Worm (Caenorhabditis elegans) whole organism, young adult: ENCODE results near the gene K09C8.2.
A peak's percentile ranks its signal among the peaks of the same experiment; 100 is the strongest.

Experiments used
- B0261.1 ChIP-seq: sonication (generic microtip); optimal IDR thresholded peaks from 2 replicates; lab custom pipeline; 2016; ENCODE audit warnings: mild to moderate bottlenecking, missing genetic modification characterization, moderate library complexity, missing compliant biosample characterization
- C06A6.2 ChIP-seq: fragments of 200-800 bp; sonication (Bioruptor generic); conservative IDR thresholded peaks from 2 replicates; pipeline ENCODE4 v1.3.6; 2022; ENCODE audit warnings: missing genetic modification characterization, missing compliant biosample characterization
- F39B2.1 ChIP-seq: fragments of 200-800 bp; sonication (Bioruptor generic); IDR thresholded peaks from 2 replicates; pipeline ENCODE4 v1.3.6; 2022; ENCODE audit warnings: missing genetic modification reagents, missing genetic modification characterization, missing compliant biosample characterization
- F55B11.4 ChIP-seq: sonication (generic microtip); optimal IDR thresholded peaks from 2 replicates; lab custom pipeline; 2016; ENCODE audit warnings: missing compliant biosample characterization, missing genetic modification characterization, borderline replicate concordance; ENCODE audit not compliant: insufficient read depth
- K11D2.4 ChIP-seq: fragments of 200-800 bp; sonication (Bioruptor generic); IDR thresholded peaks from 2 replicates; pipeline ENCODE4 v1.3.6; 2022; ENCODE audit warnings: missing genetic modification reagents, missing genetic modification characterization, missing compliant biosample characterization
- ZK185.1 ChIP-seq: sonication (generic microtip); optimal IDR thresholded peaks from 2 replicates; lab custom pipeline; 2016; ENCODE audit warnings: mild to moderate bottlenecking, missing genetic modification characterization, missing compliant biosample characterization; ENCODE audit not compliant: poor library complexity, severe bottlenecking
- aptf-2 ChIP-seq: fragments of 200-800 bp; sonication (Bioruptor generic); conservative IDR thresholded peaks from 2 replicates; pipeline ENCODE4 v1.3.6; 2022; ENCODE audit warnings: missing genetic modification reagents, missing genetic modification characterization, missing compliant biosample characterization
- attf-3 ChIP-seq: fragments of 200-800 bp; sonication (Bioruptor generic); conservative IDR thresholded peaks from 2 replicates; pipeline ENCODE4 v1.3.6; 2022; ENCODE audit warnings: missing genetic modification reagents, missing genetic modification characterization, missing compliant biosample characterization
- ceh-27 ChIP-seq: fragments of 200-800 bp; sonication (Bioruptor generic); optimal IDR thresholded peaks from 2 replicates; lab custom pipeline; 2018; ENCODE audit warnings: mild to moderate bottlenecking, missing genetic modification characterization, moderate library complexity, missing compliant biosample characterization
- ceh-40 ChIP-seq: fragments of 200-800 bp; sonication (Bioruptor generic); IDR thresholded peaks from 2 replicates; pipeline ENCODE4 v1.3.6; 2022; ENCODE audit warnings: missing genetic modification characterization, missing compliant biosample characterization
- ceh-58 ChIP-seq: fragments of 200-800 bp; sonication (Bioruptor generic); IDR thresholded peaks from 2 replicates; pipeline ENCODE4 v1.3.6; 2022; ENCODE audit warnings: missing genetic modification characterization, missing compliant biosample characterization
- dox-1 ChIP-seq: fragments of 200-800 bp; sonication (Bioruptor generic); IDR thresholded peaks from 2 replicates; pipeline ENCODE4 v1.3.6; 2022; ENCODE audit warnings: missing genetic modification reagents, missing genetic modification characterization, missing compliant biosample characterization
- egrh-3 ChIP-seq: fragments of 200-800 bp; sonication (Bioruptor generic); IDR thresholded peaks from 2 replicates; pipeline ENCODE4 v1.3.6; 2022; ENCODE audit warnings: missing genetic modification reagents, missing genetic modification characterization, missing compliant biosample characterization
- hrde-1 ChIP-seq: sonication (generic microtip); optimal IDR thresholded peaks from 2 replicates; lab custom pipeline; 2016; ENCODE audit warnings: missing genetic modification characterization, mild to moderate bottlenecking, missing compliant biosample characterization, moderate library complexity, missing genotype, missing genetic modification reagents, borderline replicate concordance
- let-607 ChIP-seq, 2 experiments: fragments of 200-800 bp in 1 of 2; sonication (Bioruptor generic) in 1 of 2; sonication (generic microtip) in 1 of 2; optimal IDR thresholded peaks; 2 replicates each; lab custom pipeline; 2016 to 2018; ENCODE audit warnings: mild to moderate bottlenecking in 2 of 2, missing compliant biosample characterization in 2 of 2, missing genetic modification characterization in 2 of 2, moderate library complexity in 2 of 2, missing genotype in 1 of 2
- lin-26 ChIP-seq: fragments of 200-800 bp; sonication (Bioruptor generic); IDR thresholded peaks from 2 replicates; pipeline ENCODE4 v1.3.6; 2022; ENCODE audit warnings: missing genetic modification reagents, missing genetic modification characterization, missing compliant biosample characterization
- lir-1 ChIP-seq: fragments of 200-800 bp; sonication (Bioruptor generic); conservative IDR thresholded peaks from 2 replicates; pipeline ENCODE4 v1.3.6; 2022; ENCODE audit warnings: missing genetic modification reagents, missing genetic modification characterization, missing compliant biosample characterization
- lsl-1 ChIP-seq: fragments of 200-800 bp; sonication (Bioruptor generic); optimal IDR thresholded peaks from 2 replicates; lab custom pipeline; 2018; ENCODE audit warnings: mild to moderate bottlenecking, missing genetic modification characterization, moderate library complexity, missing compliant biosample characterization
- mel-28 ChIP-seq: sonication (generic microtip); optimal IDR thresholded peaks from 2 replicates; lab custom pipeline; 2016; ENCODE audit warnings: borderline replicate concordance, mild to moderate bottlenecking, missing genetic modification characterization, missing compliant biosample characterization
- mes-4 ChIP-seq: sonication (generic microtip); optimal IDR thresholded peaks from 2 replicates; lab custom pipeline; 2016; ENCODE audit warnings: missing genotype, missing genetic modification characterization, missing compliant biosample characterization
- nhr-179 ChIP-seq: sonication (generic microtip); optimal IDR thresholded peaks from 2 replicates; lab custom pipeline; 2016; ENCODE audit warnings: mild to moderate bottlenecking, missing genetic modification characterization, missing compliant biosample characterization
- nhr-27 ChIP-seq: fragments of 200-800 bp; sonication (Bioruptor generic); optimal IDR thresholded peaks from 2 replicates; lab custom pipeline; 2018; ENCODE audit warnings: mild to moderate bottlenecking, missing genetic modification characterization, moderate library complexity, missing compliant biosample characterization
- nhr-90 ChIP-seq: sonication (generic microtip); optimal IDR thresholded peaks from 2 replicates; lab custom pipeline; 2016; ENCODE audit warnings: missing genotype, mild to moderate bottlenecking, missing genetic modification characterization, missing compliant biosample characterization
- rec-8 ChIP-seq, 2 experiments: sonication (generic microtip); optimal IDR thresholded peaks; 2 replicates each; lab custom pipeline; 2016; ENCODE audit warnings: mild to moderate bottlenecking in 2 of 2, missing genetic modification characterization in 2 of 2, missing genetic modification reagents in 2 of 2, missing genotype in 2 of 2, missing biosample characterization in 1 of 2, missing compliant biosample characterization in 1 of 2, moderate library complexity in 1 of 2
- repo-1 ChIP-seq: sonication (generic microtip); optimal IDR thresholded peaks from 2 replicates; lab custom pipeline; 2017; ENCODE audit warnings: mild to moderate bottlenecking, missing genetic modification characterization, missing compliant biosample characterization
- sea-2 ChIP-seq: fragments of 200-800 bp; sonication (Bioruptor generic); IDR thresholded peaks from 2 replicates; pipeline ENCODE4 v1.3.6; 2022; ENCODE audit warnings: missing genetic modification characterization, missing compliant biosample characterization
- snpc-1.3 ChIP-seq: sonication (generic microtip); optimal IDR thresholded peaks from 2 replicates; lab custom pipeline; 2017; ENCODE audit warnings: missing genetic modification characterization, mild to moderate bottlenecking, missing compliant biosample characterization, antibody characterized with exemption, moderate library complexity, missing genotype, missing genetic modification reagents; ENCODE audit not compliant: insufficient read depth
- tbx-9 ChIP-seq: sonication (generic microtip); optimal IDR thresholded peaks from 2 replicates; lab custom pipeline; 2016; ENCODE audit warnings: borderline replicate concordance, missing genetic modification characterization, inconsistent platforms, missing compliant biosample characterization
- unc-62 ChIP-seq: fragments of 150-350 bp; optimal IDR thresholded peaks from 2 replicates; lab custom pipeline; 2014; ENCODE audit warnings: missing biosample characterization, missing genetic modification reagents, missing genetic modification characterization
- xnd-1 ChIP-seq: sonication (generic microtip); optimal IDR thresholded peaks from 2 replicates; lab custom pipeline; 2016; ENCODE audit warnings: missing genotype, missing genetic modification reagents, missing genetic modification characterization, missing compliant biosample characterization
- zfh-2 ChIP-seq: fragments of 200-800 bp; sonication (Bioruptor generic); conservative IDR thresholded peaks from 2 replicates; pipeline ENCODE4 v1.3.6; 2022; ENCODE audit warnings: missing genetic modification reagents, missing genetic modification characterization, missing compliant biosample characterization
- zim-3 ChIP-seq: sonication (generic microtip); optimal IDR thresholded peaks from 2 replicates; lab custom pipeline; 2017; ENCODE audit warnings: mild to moderate bottlenecking, missing genetic modification characterization, moderate library complexity, missing compliant biosample characterization
- ztf-22 ChIP-seq: fragments of 200-800 bp; sonication (Bioruptor generic); optimal IDR thresholded peaks from 2 replicates; lab custom pipeline; 2018; ENCODE audit warnings: mild to moderate bottlenecking, missing genetic modification characterization, moderate library complexity, missing compliant biosample characterization

The K09C8.2 gene

DNA sequence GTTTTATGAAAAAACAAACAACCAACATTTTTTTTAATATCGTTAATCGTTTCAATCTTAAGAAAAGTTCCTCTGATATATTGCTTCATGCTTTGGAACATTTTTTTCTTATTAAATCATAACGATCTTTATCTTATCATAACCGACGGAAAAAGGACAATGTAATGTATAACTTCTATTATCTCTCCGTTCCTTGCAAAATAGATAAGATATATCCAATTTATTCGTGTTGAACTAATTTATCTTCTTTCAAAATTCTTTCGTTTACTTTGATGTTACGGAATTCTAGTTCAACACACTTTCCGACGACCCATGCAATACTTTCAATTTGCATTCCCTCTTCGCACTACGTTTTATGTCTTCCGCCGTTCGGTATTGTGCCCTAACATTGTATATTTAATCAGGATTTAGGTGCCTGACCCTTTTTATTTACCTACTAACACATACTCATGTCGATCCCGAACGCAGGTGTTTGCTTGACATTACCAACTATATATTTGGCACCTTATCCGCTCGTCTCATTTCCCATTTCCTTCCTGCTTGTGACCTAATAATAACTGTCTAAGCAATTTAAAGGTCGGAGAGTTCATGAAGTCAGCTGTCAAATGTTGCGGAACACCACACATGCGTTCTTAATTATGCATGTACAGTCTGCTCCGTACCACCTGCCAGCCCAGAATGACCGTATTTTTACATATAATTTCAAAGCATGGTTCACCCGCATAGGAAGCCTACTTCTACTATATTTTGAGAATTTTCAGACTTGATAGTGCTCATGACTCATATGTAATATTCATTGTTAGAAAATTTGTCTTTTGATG lies 32.3 kb downstream of the K09C8.2 start:
- TF ChIP-seq ceh-58 (no peak), xnd-1 (tag; lab: Kevin White, UChicago) (no peak), unc-62 (GFP tag; lab: Kevin White, UChicago) (no peak), snpc-1.3 (tag; lab: Kevin White, UChicago) (no peak), attf-3 (no peak), hrde-1 (tag; lab: Kevin White, UChicago) (no peak), B0261.1 (tag; lab: Kevin White, UChicago) (no peak), ceh-40 (GFP tag; lab: Robert Waterston, UW) (no peak), rec-8 (tag; optimal IDR thresholded peaks at IDR 0.05; lab: Kevin White, UChicago) (no peak), F55B11.4 (tag; lab: Kevin White, UChicago) (no peak), nhr-90 (tag; lab: Kevin White, UChicago) (no peak), lsl-1 (GFP tag; lab: Kevin White, UChicago) (no peak), zim-3 (no peak)

ce11 chrX:10992177-10992576 lies 32.9 kb downstream of the K09C8.2 start, which contains the start of gene ver-3:
ver-3 (plus strand) TSS chrX:10992477.
- TF ChIP-seq lin-26 (peak; percentile 10; the same call in 1 of the 2 replicates), ZK185.1 (tag; lab: Kevin White, UChicago) (no peak)

DNA sequence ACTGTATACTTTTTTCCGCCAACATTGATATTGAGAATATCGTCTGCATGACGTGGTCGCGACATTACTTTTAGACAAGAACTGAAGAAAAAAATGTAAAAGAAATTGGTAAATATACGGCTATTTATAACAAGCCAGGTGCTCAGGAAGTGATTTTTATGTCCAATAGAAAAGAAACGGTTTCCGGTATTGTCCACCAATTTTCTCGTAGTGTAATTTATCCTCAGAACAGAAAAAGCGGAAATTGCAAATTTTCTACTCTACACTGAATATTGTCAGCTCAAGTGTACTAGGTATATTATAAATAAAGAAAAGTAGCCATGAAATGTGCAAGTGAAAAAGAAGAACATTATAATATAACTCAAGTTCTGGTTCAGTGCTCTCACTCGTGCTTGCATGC lies 39.9 kb downstream of the K09C8.2 start, which contains the start of gene F59F3.6:
TSS of gene F59F3.6 (minus strand) at position 101 of the 400 bp plus-strand sequence.
- no peak for TF ChIP-seq egrh-3 (GFP tag; lab: Robert Waterston, UW)

DNA sequence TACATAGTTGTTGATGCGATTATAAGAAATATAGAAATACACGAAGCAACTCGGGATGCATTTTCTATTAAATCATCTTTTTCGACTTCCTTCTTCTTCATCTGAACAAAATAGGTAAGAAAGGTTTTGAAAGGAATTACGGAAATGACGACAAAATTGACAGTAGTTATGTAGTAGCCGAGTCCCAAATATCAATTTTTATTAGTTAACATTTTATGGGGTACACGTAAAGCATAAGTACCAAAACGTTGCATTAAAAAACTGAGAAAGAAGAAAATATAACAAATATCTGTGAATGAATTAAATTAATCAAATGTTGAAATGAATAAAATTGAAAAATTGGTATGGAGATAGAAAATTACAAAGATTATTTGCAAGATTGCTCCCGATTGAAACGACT lies 42.5 kb downstream of the K09C8.2 start, which contains the start of gene col-177:
TSS of gene col-177 (minus strand) at position 101 of the 400 bp plus-strand sequence.
- TF ChIP-seq sea-2: no peak
- TF ChIP-seq F39B2.1 (GFP tag; lab: Robert Waterston, UW): no peak
- no peak for TF ChIP-seq zfh-2
- no peak for TF ChIP-seq C06A6.2 (GFP tag; lab: Robert Waterston, UW)
- no peak for TF ChIP-seq ZK185.1 (tag; lab: Kevin White, UChicago)
- no peak for TF ChIP-seq ceh-27 (GFP tag; lab: Kevin White, UChicago)
- no peak for TF ChIP-seq ztf-22 (GFP tag; lab: Kevin White, UChicago)
- TF ChIP-seq hrde-1 (tag; lab: Kevin White, UChicago): no peak
- no peak for TF ChIP-seq dox-1 (GFP tag; lab: Robert Waterston, UW)
- no peak for TF ChIP-seq mes-4 (tag; lab: Kevin White, UChicago)
- no peak for TF ChIP-seq tbx-9 (tag; lab: Kevin White, UChicago)
- TF ChIP-seq repo-1 (tag; lab: Kevin White, UChicago): no peak
- TF ChIP-seq let-607 (tag; optimal IDR thresholded peaks at IDR 0.05; lab: Kevin White, UChicago): no peak
- no peak for TF ChIP-seq nhr-27 (tag; lab: Kevin White, UChicago)
- no peak for TF ChIP-seq aptf-2 (GFP tag; lab: Robert Waterston, UW)
- no peak for TF ChIP-seq K11D2.4 (GFP tag; lab: Robert Waterston, UW)
- no peak for TF ChIP-seq mel-28 (tag; lab: Kevin White, UChicago)
- no peak for TF ChIP-seq lir-1 (GFP tag; lab: Robert Waterston, UW)
- TF ChIP-seq nhr-179: no peak
